Worm (Caenorhabditis elegans): ENCODE results near the gene nhr-166.
A peak's percentile ranks its signal among the peaks of the same experiment; 100 is the strongest.

nhr-166 gene

DNA sequence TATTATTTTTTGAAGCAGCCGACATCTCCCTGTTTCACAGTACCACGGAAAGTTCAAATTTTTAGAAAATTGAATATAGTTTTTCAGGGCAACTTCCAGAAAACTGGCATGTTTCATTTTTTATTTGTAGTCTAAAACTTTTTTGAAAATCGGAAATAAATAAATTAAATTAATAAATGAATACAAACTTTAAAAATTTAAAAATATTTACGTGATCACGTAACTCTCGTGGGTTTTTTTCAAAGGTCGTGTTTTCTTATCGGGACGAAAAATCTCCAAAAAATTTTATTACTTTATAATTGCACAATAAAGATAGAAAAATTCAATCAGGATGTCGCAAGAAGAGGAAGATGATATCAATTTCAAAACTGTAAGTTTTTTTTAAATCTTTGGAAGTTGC lies 31.7 kb downstream of the nhr-166 start, which contains the start of gene F53C3.1:
Gene F53C3.1, plus strand, starts transcription at position 301 of the 400 bp plus-strand sequence.
- TF ChIP-seq aly-2 (tag; optimal IDR thresholded peaks at IDR 0.05) (no peak), gei-8 (GFP tag; optimal IDR thresholded peaks at IDR 0.05) (no peak), arid-1 (GFP tag; conservative IDR thresholded peaks at IDR 0.05) (no peak), fos-1 (tag; optimal IDR thresholded peaks at IDR 0.05) (no peak), mep-1 (tag; optimal IDR thresholded peaks at IDR 0.05) (no peak), nhr-28 (tag; optimal IDR thresholded peaks at IDR 0.05) (no peak), nhr-76 (tag; optimal IDR thresholded peaks at IDR 0.05) (no peak), nhr-102 (tag; optimal IDR thresholded peaks at IDR 0.05) (no peak), rbr-2 (tag; optimal IDR thresholded peaks at IDR 0.05) (no peak), jun-1 (tag; optimal IDR thresholded peaks at IDR 0.05) (no peak), lin-1 (GFP tag; IDR thresholded peaks at IDR 0.05) (no peak), nhr-25 (tag; optimal IDR thresholded peaks at IDR 0.05; ENCODE audit: borderline replicate concordance, insufficient read depth) (no peak), mdt-29 (GFP tag; IDR thresholded peaks at IDR 0.05) (no peak)

DNA sequence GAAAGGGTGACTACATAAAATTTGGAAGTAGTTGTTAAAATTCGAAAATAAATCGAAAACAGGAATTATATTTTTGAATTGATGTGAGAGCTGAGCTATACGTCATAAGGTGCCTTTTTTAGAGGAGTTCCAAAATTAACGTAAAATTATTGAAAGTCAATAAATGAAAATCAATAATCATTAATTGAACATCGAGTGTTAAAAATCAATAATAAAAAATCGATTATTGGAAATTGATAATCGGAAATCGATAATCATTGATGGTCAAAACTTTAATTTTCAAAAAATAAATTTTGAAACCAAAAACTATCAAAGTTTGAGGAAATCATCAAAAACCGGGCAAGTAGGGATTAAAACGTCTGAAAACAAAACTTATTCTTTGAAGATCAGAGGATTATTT lies 33.6 kb downstream of the nhr-166 start:
- TF ChIP-seq ceh-28 (tag; optimal IDR thresholded peaks at IDR 0.05) (peak; percentile 79), hmg-1.1 (GFP tag; IDR thresholded peaks at IDR 0.05) (no peak)

DNA sequence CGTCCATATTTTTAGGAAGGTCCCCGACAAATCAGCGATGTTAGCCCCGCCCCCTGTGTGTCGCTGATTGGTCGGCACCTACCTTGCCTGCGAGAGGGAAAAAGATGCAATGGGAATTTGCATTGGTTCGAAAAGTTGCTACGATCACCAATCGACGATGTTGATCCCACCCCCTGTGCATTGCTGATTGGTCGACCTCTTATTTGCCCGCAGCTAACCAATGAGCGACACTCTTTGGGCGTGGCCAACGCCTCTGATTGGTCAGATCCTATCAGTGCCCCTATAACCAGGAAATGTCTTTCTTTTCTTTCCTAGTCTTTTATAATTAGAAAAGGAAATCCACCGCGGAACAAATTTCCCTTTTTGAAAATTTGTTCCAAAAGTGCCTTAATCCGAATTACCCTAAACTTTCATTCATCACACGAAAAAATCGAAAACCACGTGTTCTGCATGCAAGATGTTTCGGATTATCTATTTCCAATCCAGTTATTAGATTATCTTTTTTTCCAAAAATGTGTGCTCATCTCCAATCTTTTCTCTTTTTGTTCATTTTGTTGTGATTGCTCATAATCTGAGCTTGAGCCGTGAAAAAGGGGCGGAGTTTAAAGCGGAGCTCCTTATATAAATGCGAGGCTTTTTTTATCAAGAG lies 38.1 kb downstream of the nhr-166 start:
- TF ChIP-seq ceh-82 (tag; optimal IDR thresholded peaks at IDR 0.05) (no peak), pha-4 (GFP tag; IDR thresholded peaks at IDR 0.05) (no peak), pha-4 (tag; optimal IDR thresholded peaks at IDR 0.05) (no peak), pqm-1 (tag; optimal IDR thresholded peaks at IDR 0.05) (no peak), zag-1 (tag; optimal IDR thresholded peaks at IDR 0.05) (no peak), T20F7.1 (GFP tag; optimal IDR thresholded peaks at IDR 0.05) (no peak), unc-62 (GFP tag; optimal IDR thresholded peaks at IDR 0.05 in 1 of 2) (peak in 1 of 2 experiments; percentile 6), unc-62 (tag; optimal IDR thresholded peaks at IDR 0.05) (no peak), aha-1 (tag) (peak; percentile 66), hlh-11 (tag; optimal IDR thresholded peaks at IDR 0.05) (no peak), lir-3 (tag; optimal IDR thresholded peaks at IDR 0.05) (no peak), tra-1 (GFP tag; IDR thresholded peaks at IDR 0.05) (0 out of 2 replicates have a peak, but pooled peaks have one; percentile 7), F37D6.2 (tag; optimal IDR thresholded peaks at IDR 0.05) (no peak), nhr-6 (tag; optimal IDR thresholded peaks at IDR 0.05) (no peak)

DNA sequence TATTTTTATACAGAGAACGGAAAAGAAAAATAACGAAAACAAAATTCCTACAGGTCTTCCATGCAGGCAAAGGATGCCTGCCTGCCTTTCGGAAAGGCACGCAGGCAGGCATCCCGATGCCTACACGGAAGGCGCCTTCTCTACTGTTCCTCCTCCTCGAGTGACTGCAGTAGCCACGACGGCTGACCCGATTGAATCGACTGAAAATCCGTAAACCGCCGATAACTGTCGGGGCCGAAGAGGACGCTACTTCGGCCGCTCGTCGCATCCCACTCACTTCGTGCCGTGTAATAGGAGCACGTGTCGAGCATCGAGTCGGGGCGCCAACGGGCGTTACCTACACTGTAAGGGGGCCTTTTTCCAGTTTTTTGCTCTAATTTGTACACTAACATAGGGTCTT lies 40.6 kb downstream of the nhr-166 start:
- TF ChIP-seq set-16 (GFP tag; IDR thresholded peaks at IDR 0.05), result peak; percentile 61; the same call in 1 of the 2 replicates
- no peak for TF ChIP-seq hlh-30 (tag; optimal IDR thresholded peaks at IDR 0.05; ENCODE audit: insufficient read depth)

DNA sequence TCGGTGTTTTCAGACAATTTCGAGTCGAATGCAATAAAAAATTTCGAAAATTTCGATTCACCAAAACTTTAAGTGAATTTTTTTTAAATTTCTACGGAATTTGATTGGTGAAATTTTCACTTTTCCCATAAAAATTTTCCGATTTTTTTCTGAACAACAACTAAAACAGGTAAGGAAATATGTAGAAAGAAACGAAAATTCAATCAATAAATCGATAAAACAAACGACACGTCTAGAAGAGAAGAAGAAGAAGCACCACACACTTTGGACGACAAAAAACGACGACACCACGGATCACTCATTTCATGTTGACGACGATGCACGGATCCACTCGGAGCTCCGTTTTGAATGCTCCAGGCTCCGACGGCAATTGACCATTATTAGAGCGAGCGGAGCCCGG lies 42.7 kb downstream of the nhr-166 start:
- TF ChIP-seq F44E2.7 (GFP tag; IDR thresholded peaks at IDR 0.05) (no peak), ceh-28 (tag; optimal IDR thresholded peaks at IDR 0.05) (peak; percentile 80), lir-3 (tag; optimal IDR thresholded peaks at IDR 0.05) (no peak), ZK546.5 (tag; optimal IDR thresholded peaks at IDR 0.05) (no peak)

DNA sequence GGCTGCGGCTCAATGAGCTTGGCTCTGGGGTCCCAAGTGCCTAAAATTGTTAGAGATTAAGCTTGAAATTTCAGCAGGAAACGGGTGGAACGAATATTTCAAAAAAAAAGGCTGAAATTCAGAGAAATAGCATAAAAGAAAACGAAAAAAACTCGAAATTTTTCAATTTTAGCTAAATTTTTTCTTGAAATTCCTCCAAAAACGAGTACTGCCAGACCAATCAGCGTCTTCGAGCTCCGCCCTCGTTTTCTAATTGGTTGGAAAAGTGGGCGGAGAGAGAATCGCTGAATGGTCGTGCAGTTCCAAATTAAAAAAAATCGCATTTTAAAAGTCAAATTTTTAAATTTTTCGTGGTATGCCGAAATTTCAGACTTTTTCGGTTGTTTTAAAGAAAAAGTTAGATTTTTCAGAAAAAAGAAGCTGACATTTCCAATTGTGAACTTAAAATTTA lies 47.9 kb downstream of the nhr-166 start, which contains the start of gene plpp-1.1:
Gene plpp-1.1, minus strand, starts transcription at position 51 of the 451 bp plus-strand sequence.
- no peak for TF ChIP-seq nhr-111 (GFP tag; optimal IDR thresholded peaks at IDR 0.05)
- peak; percentile 12 for TF ChIP-seq aha-1 (tag)
